Worm (Caenorhabditis elegans): ENCODE measurements around the gene K09E4.3.
A peak's percentile ranks its signal among the peaks of the same experiment; 100 is the strongest.

DNA sequence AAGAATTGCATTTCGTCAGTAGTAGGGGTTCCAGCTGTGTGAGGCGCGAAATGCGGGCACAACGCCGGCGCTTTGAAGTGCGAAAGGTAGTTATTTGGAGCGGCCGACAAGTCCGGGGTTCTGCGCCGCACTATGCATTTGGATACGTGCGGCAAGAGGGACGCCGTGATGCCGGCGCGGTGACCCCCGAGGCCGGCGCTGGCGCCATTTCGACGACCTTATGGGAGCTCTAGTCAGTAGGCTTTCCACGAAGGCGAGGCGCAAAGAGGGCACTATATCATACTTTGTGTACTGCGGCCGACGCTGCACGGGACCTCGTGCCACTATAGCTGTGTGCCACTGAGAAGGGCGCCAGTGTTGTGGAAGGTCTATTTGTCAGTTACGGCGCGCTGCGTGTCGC, 29.9 kb downstream of the K09E4.3 start:
- no peak for TF ChIP-seq snpc-4 (GFP tag; optimal IDR thresholded peaks at IDR 0.05)
- peak in 2 of 4 experiments; percentile 26 to 46 for TF ChIP-seq snpc-4 (tag; optimal IDR thresholded peaks at IDR 0.05)
- no peak for TF ChIP-seq lsy-27 (tag; optimal IDR thresholded peaks at IDR 0.05; ENCODE audit: borderline replicate concordance, insufficient read depth)
- no peak for TF ChIP-seq lsl-1 (GFP tag; optimal IDR thresholded peaks at IDR 0.05)
- no peak for TF ChIP-seq F39B2.1 (GFP tag; IDR thresholded peaks at IDR 0.05)
- no peak for TF ChIP-seq lir-1 (GFP tag; conservative IDR thresholded peaks at IDR 0.05)
- no peak for TF ChIP-seq tbx-9 (tag; optimal IDR thresholded peaks at IDR 0.05; ENCODE audit: borderline replicate concordance)
- no peak for TF ChIP-seq ceh-100 (GFP tag; IDR thresholded peaks at IDR 0.05)
- TF ChIP-seq dpl-1 (GFP tag; optimal IDR thresholded peaks at IDR 0.05): no peak
- TF ChIP-seq efl-1 (GFP tag; optimal IDR thresholded peaks at IDR 0.05): no peak
- TF ChIP-seq ama-1 (optimal IDR thresholded peaks at IDR 0.05): no peak
- no peak for TF ChIP-seq ama-1 (GFP tag; optimal IDR thresholded peaks at IDR 0.05)
